Worm (Caenorhabditis elegans) whole organism, late embryonic: Measurements from ENCODE around the gene ent-1.

Experiments
- C38D4.7 ChIP-seq: fragments of 200-800 bp; sonication (Bioruptor generic); optimal IDR thresholded peaks from 2 replicates; lab custom pipeline; 2018; ENCODE audit warnings: mild to moderate bottlenecking, missing genetic modification characterization, moderate library complexity, missing compliant biosample characterization
- F13H6.1 ChIP-seq: sonication (generic microtip); optimal IDR thresholded peaks from 2 replicates; lab custom pipeline; 2016; ENCODE audit warnings: missing genetic modification characterization, missing compliant biosample characterization
- K02D7.2 ChIP-seq: sonication (generic microtip); optimal IDR thresholded peaks from 2 replicates; lab custom pipeline; 2017; ENCODE audit warnings: mild to moderate bottlenecking, missing genetic modification characterization, missing compliant biosample characterization
- Y22D7AL.16 ChIP-seq: sonication (generic microtip); optimal IDR thresholded peaks from 2 replicates; lab custom pipeline; 2016; ENCODE audit warnings: missing genetic modification characterization, missing compliant biosample characterization
- ceh-18 ChIP-seq: sonication (generic microtip); optimal IDR thresholded peaks from 2 replicates; lab custom pipeline; 2016; ENCODE audit warnings: missing genetic modification characterization, missing compliant biosample characterization
- ceh-19 ChIP-seq: fragments of 200-800 bp; sonication (Bioruptor generic); optimal IDR thresholded peaks from 2 replicates; lab custom pipeline; 2018; ENCODE audit warnings: mild to moderate bottlenecking, missing genetic modification characterization, missing compliant biosample characterization
- ceh-2 ChIP-seq: sonication (generic microtip); optimal IDR thresholded peaks from 2 replicates; lab custom pipeline; 2016; ENCODE audit warnings: missing genotype, missing genetic modification characterization, missing compliant biosample characterization
- ceh-24 ChIP-seq: sonication (generic microtip); optimal IDR thresholded peaks from 2 replicates; lab custom pipeline; 2016; ENCODE audit warnings: mild to moderate bottlenecking, missing genetic modification characterization, missing compliant biosample characterization
- ceh-30 ChIP-seq: fragments of 150-350 bp; optimal IDR thresholded peaks from 2 replicates; lab custom pipeline; 2014; ENCODE audit warnings: missing biosample characterization, missing genetic modification characterization
- ceh-31 ChIP-seq: sonication (generic microtip); optimal IDR thresholded peaks from 2 replicates; lab custom pipeline; 2016; ENCODE audit warnings: missing genetic modification characterization, missing compliant biosample characterization
- ceh-48 ChIP-seq: sonication (generic microtip); optimal IDR thresholded peaks from 2 replicates; lab custom pipeline; 2016; ENCODE audit warnings: missing genetic modification characterization, inconsistent platforms, missing compliant biosample characterization
- che-1 ChIP-seq: sonication (generic microtip); optimal IDR thresholded peaks from 2 replicates; lab custom pipeline; 2016; ENCODE audit warnings: mild to moderate bottlenecking, missing genetic modification characterization, missing compliant biosample characterization
- dve-1 ChIP-seq: sonication (generic microtip); optimal IDR thresholded peaks from 2 replicates; lab custom pipeline; 2017; ENCODE audit warnings: antibody characterized with exemption, mild to moderate bottlenecking, missing genetic modification characterization, missing compliant biosample characterization
- elt-4 ChIP-seq: sonication (generic microtip); optimal IDR thresholded peaks from 2 replicates; lab custom pipeline; 2016; ENCODE audit warnings: missing genetic modification characterization, missing compliant biosample characterization
- ets-4 ChIP-seq: sonication (generic microtip); optimal IDR thresholded peaks from 2 replicates; lab custom pipeline; 2016; ENCODE audit warnings: missing genetic modification characterization, missing compliant biosample characterization
- fkh-6 ChIP-seq: sonication (generic microtip); optimal IDR thresholded peaks from 2 replicates; lab custom pipeline; 2016; ENCODE audit warnings: missing genetic modification characterization, missing compliant biosample characterization
- gmeb-2 ChIP-seq: sonication (generic microtip); optimal IDR thresholded peaks from 2 replicates; lab custom pipeline; 2016; ENCODE audit warnings: missing genetic modification characterization, inconsistent platforms, missing compliant biosample characterization
- hlh-15 ChIP-seq: sonication (generic microtip); optimal IDR thresholded peaks from 2 replicates; lab custom pipeline; 2016; ENCODE audit warnings: missing genetic modification characterization, missing compliant biosample characterization
- hlh-30 ChIP-seq: sonication (generic microtip); optimal IDR thresholded peaks from 2 replicates; lab custom pipeline; 2017; ENCODE audit warnings: antibody characterized with exemption, missing genetic modification characterization, missing compliant biosample characterization; ENCODE audit not compliant: insufficient read depth
- hlh-8 ChIP-seq: sonication (generic microtip); optimal IDR thresholded peaks from 2 replicates; lab custom pipeline; 2016; ENCODE audit warnings: missing genotype, missing genetic modification characterization, missing compliant biosample characterization
- madf-2 ChIP-seq: sonication (generic microtip); optimal IDR thresholded peaks from 2 replicates; lab custom pipeline; 2017; ENCODE audit warnings: missing genetic modification characterization, missing compliant biosample characterization
- mec-3 ChIP-seq: sonication (generic microtip); optimal IDR thresholded peaks from 2 replicates; lab custom pipeline; 2016; ENCODE audit warnings: borderline replicate concordance, missing genetic modification characterization, missing compliant biosample characterization
- nhr-11 ChIP-seq: fragments of 150-350 bp; optimal IDR thresholded peaks from 2 replicates; lab custom pipeline; 2014; ENCODE audit warnings: missing biosample characterization, missing genetic modification characterization
- odd-2 ChIP-seq: sonication (generic microtip); optimal IDR thresholded peaks from 2 replicates; lab custom pipeline; 2017; ENCODE audit warnings: antibody characterized with exemption, mild to moderate bottlenecking, missing genetic modification characterization, missing compliant biosample characterization
- pag-3 ChIP-seq: sonication (generic microtip); optimal IDR thresholded peaks from 2 replicates; lab custom pipeline; 2016; ENCODE audit warnings: missing compliant biosample characterization, missing genetic modification characterization, borderline replicate concordance
- rnt-1 ChIP-seq: sonication (generic microtip); optimal IDR thresholded peaks from 2 replicates; lab custom pipeline; 2016; ENCODE audit warnings: missing genetic modification characterization, missing compliant biosample characterization
- sdc-2 ChIP-seq: sonication (generic microtip); optimal IDR thresholded peaks from 2 replicates; lab custom pipeline; 2016; ENCODE audit warnings: missing genotype, missing genetic modification characterization, missing compliant biosample characterization
- sox-2 ChIP-seq: fragments of 200-800 bp; sonication (Bioruptor generic); IDR thresholded peaks from 2 replicates; pipeline ENCODE4 v1.3.6; 2022; ENCODE audit warnings: missing genetic modification reagents, missing genetic modification characterization, missing compliant biosample characterization
- syd-9 ChIP-seq: sonication (generic microtip); optimal IDR thresholded peaks from 2 replicates; lab custom pipeline; 2016; ENCODE audit warnings: mild to moderate bottlenecking, missing genetic modification characterization, moderate library complexity, missing compliant biosample characterization
- tbx-2 ChIP-seq: sonication (generic microtip); optimal IDR thresholded peaks from 2 replicates; lab custom pipeline; 2016; ENCODE audit warnings: missing genetic modification characterization, missing compliant biosample characterization
- ttx-3 ChIP-seq: sonication (generic microtip); optimal IDR thresholded peaks from 2 replicates; lab custom pipeline; 2016; ENCODE audit warnings: missing genetic modification reagents, missing genetic modification characterization, missing compliant biosample characterization
- unc-3 ChIP-seq, 2 experiments: fragments of 200-800 bp in 1 of 2; sonication (Bioruptor generic) in 1 of 2; sonication (generic microtip) in 1 of 2; conservative IDR thresholded peaks in 1 of 2; optimal IDR thresholded peaks in 1 of 2; 2 replicates each; pipeline versions ENCODE4 v1.3.6 to Lab custom; 2016 to 2022; ENCODE audit warnings: missing compliant biosample characterization in 2 of 2, missing genetic modification characterization in 2 of 2, missing genetic modification reagents in 1 of 2
- unc-42 ChIP-seq: sonication (generic microtip); optimal IDR thresholded peaks from 2 replicates; lab custom pipeline; 2016; ENCODE audit warnings: missing genotype, missing genetic modification characterization, missing compliant biosample characterization
- unc-86 ChIP-seq: sonication (generic microtip); optimal IDR thresholded peaks from 2 replicates; lab custom pipeline; 2016; ENCODE audit warnings: missing genetic modification characterization, missing compliant biosample characterization

ent-1 gene

DNA sequence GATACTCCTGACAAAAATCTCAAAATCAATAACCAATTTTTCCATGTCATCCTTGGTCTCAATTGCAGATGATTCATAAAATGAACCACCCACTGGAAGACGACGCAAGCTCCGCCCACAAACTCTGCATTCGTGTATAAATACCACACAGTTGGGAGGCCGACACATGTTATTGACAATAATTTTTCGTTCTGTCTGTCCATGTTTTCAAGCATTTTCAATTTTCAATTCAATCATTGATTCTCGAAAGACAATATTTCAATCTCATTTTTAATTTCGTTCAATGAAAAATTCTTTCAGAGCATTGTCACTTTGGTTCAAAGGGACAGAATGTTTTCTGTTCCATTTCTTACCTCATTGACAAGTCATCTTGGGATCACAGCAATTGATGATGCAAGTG is 20.8 kb upstream of the ent-1 start, which contains the start of gene inx-9:
Gene inx-9 (plus strand): TSS at position 301 of the 400 bp plus-strand sequence.
- no peak for TF ChIP-seq rnt-1 (tag; lab: Kevin White, UChicago)
- TF ChIP-seq ets-4: no peak
- no peak for TF ChIP-seq unc-3 (GFP tag; conservative IDR thresholded peaks at IDR 0.05; lab: Robert Waterston, UW)
- no peak for TF ChIP-seq unc-3 (tag; optimal IDR thresholded peaks at IDR 0.05; lab: Kevin White, UChicago)
- TF ChIP-seq gmeb-2: no peak
- TF ChIP-seq, all 69 proteins: peak for 0

DNA sequence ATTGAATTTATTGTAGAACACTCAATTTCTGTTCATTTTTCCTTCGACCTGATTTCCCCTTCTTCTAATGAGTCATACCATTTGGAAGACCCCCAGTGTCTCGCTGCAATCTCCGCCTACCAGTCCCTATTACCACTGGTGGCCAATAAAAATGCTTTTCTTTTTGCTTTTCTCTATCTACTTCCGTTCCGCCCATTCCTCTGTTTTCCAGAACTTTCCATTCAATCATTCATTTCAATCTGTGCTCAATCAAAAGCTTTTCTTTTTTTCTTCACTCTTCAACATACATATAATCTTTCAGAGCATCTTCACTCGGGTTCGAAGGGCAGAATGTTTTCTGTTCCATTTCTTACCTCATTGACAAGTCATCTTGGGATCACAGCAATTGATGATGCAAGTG is 18.3 kb upstream of the ent-1 start, which contains the start of gene inx-8:
Gene inx-8 (plus strand): TSS at position 301 of the 400 bp plus-strand sequence.
- TF ChIP-seq ceh-18 (tag; lab: Kevin White, UChicago): no peak
- no peak for TF ChIP-seq ceh-24 (tag; lab: Kevin White, UChicago)
- no peak for TF ChIP-seq hlh-30 (tag; lab: Kevin White, UChicago)
- no peak for TF ChIP-seq fkh-6 (tag; lab: Kevin White, UChicago)
- TF ChIP-seq odd-2 (tag; lab: Kevin White, UChicago): no peak
- TF ChIP-seq hlh-8 (tag; lab: Kevin White, UChicago): no peak
- no peak for TF ChIP-seq unc-86
- no peak for TF ChIP-seq madf-2 (tag; lab: Kevin White, UChicago)
- TF ChIP-seq sdc-2 (tag; lab: Kevin White, UChicago): no peak
- TF ChIP-seq ceh-19: no peak
- TF ChIP-seq ceh-48 (tag; lab: Kevin White, UChicago): no peak
- TF ChIP-seq nhr-11 (tag; lab: Kevin White, UChicago): no peak
- no peak for TF ChIP-seq elt-4
- TF ChIP-seq pag-3: no peak
- no peak for TF ChIP-seq che-1
- TF ChIP-seq ceh-30: no peak
- TF ChIP-seq unc-42 (tag; lab: Kevin White, UChicago): no peak
- no peak for TF ChIP-seq unc-3 (GFP tag; conservative IDR thresholded peaks at IDR 0.05; lab: Robert Waterston, UW)
- TF ChIP-seq unc-3 (tag; optimal IDR thresholded peaks at IDR 0.05; lab: Kevin White, UChicago): no peak

DNA sequence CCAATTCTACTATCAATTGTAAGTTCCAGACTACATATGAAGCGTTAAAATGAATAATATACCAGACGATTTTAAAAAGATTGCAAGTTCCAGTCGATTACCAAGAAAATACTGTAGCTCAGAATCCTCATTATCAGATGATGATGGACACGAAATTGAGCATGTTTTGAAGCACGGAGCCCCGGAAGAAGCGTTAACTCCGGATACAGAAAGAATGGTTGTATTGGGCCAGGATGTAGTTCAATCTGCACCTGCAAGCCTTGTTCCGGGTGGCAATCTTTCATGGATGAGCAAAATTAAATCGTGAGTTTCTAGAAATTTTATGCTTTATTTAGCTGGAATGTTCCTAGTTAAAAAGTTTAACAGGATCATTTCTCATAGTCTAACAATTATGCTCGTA is 12.7 kb upstream of the ent-1 start, which contains the start of gene atg-4.2:
Gene atg-4.2 (plus strand): TSS at position 24 of the 400 bp plus-strand sequence.
- no peak for TF ChIP-seq mec-3
- no peak for TF ChIP-seq rnt-1 (tag; lab: Kevin White, UChicago)
- no peak for TF ChIP-seq C38D4.7
- no peak for TF ChIP-seq ceh-31
- no peak for TF ChIP-seq unc-86
- no peak for TF ChIP-seq F13H6.1 (tag; lab: Kevin White, UChicago)

DNA sequence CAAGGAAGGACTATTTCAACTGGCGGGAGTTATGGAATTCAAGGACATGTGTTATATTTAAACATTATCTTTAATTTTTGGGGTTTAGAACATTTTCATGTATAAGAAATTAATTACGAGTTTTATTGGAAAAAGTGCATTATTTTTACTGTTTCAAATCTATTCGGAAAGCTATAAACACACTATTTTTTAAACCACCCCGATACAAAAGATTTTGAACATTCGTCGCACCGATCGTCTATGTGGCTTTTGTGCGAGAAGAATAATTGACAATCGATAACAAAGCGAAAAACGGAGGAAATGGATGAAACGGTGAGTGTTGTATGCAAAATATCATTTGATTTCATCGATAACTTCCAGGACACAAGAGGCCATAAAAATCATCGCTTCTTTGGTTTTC is 9.7 kb upstream of the ent-1 start, which contains the start of gene ZK809.9:
Gene ZK809.9 (plus strand): TSS at position 301 of the 400 bp plus-strand sequence.
- TF ChIP-seq Y22D7AL.16 (tag; lab: Kevin White, UChicago) (no peak), syd-9 (no peak), che-1 (no peak), ceh-31 (no peak), ceh-2 (tag; lab: Kevin White, UChicago) (no peak), tbx-2 (no peak), madf-2 (tag; lab: Kevin White, UChicago) (no peak), F13H6.1 (tag; lab: Kevin White, UChicago) (no peak), ttx-3 (tag; lab: Kevin White, UChicago) (no peak), sox-2 (GFP tag; lab: Robert Waterston, UW) (no peak), ets-4 (no peak), elt-4 (no peak), unc-3 (GFP tag; conservative IDR thresholded peaks at IDR 0.05; lab: Robert Waterston, UW) (no peak), unc-3 (tag; optimal IDR thresholded peaks at IDR 0.05; lab: Kevin White, UChicago) (no peak), K02D7.2 (tag; lab: Kevin White, UChicago) (no peak), hlh-15 (tag; lab: Kevin White, UChicago) (no peak), dve-1 (tag; lab: Kevin White, UChicago) (no peak), sdc-2 (tag; lab: Kevin White, UChicago) (no peak)
